Fruit fly (Drosophila melanogaster) whole organism, embryonic: ENCODE measurements around the gene Rdl.
A peak's percentile ranks its signal among the peaks of the same experiment; 100 is the strongest.

Experiments used
- Adf1 ChIP-seq: fragments of 200-800 bp; sonication (Bioruptor generic); IDR thresholded peaks from 2 replicates; pipeline ENCODE4 v1.3.6; 2022; ENCODE audit warnings: missing biosample characterization, missing genetic modification characterization
- B-H2 ChIP-seq: fragments of 200-800 bp; sonication (Bioruptor generic); optimal IDR thresholded peaks from 2 replicates; lab custom pipeline; 2018; ENCODE audit warnings: missing biosample characterization, mild to moderate bottlenecking, missing genetic modification characterization
- Bdp1 ChIP-seq: fragments of 200-800 bp; sonication (Bioruptor generic); optimal IDR thresholded peaks from 3 replicates; lab custom pipeline; 2016; ENCODE audit warnings: missing biosample characterization, missing genetic modification characterization
- CG12219 ChIP-seq: fragments of 200-800 bp; sonication (Bioruptor generic); optimal IDR thresholded peaks from 3 replicates; lab custom pipeline; 2018; ENCODE audit warnings: missing biosample characterization, mild to moderate bottlenecking, missing genetic modification characterization
- CG12769 ChIP-seq: fragments of 200-800 bp; sonication (Bioruptor generic); optimal IDR thresholded peaks from 2 replicates; lab custom pipeline; 2019; ENCODE audit warnings: missing biosample characterization, mild to moderate bottlenecking, missing genetic modification characterization, moderate library complexity
- CG14860 ChIP-seq: fragments of 200-800 bp; sonication (Bioruptor generic); IDR thresholded peaks from 3 replicates; pipeline ENCODE4 v1.3.6; 2022; ENCODE audit warnings: missing biosample characterization, missing genetic modification characterization; ENCODE audit not compliant: partially characterized antibody
- CG1602 ChIP-seq: fragments of 200-800 bp; sonication (Bioruptor generic); optimal IDR thresholded peaks from 3 replicates; lab custom pipeline; 2016; ENCODE audit warnings: missing biosample characterization, missing genetic modification characterization
- CG16813 ChIP-seq: fragments of 200-800 bp; sonication (Bioruptor generic); IDR thresholded peaks from 3 replicates; pipeline ENCODE4 v1.3.6; 2022; ENCODE audit warnings: missing biosample characterization, missing genetic modification characterization; ENCODE audit not compliant: partially characterized antibody
- CG17361 ChIP-seq: fragments of 200-800 bp; sonication (Bioruptor generic); IDR thresholded peaks from 3 replicates; pipeline ENCODE4 v1.3.6; 2022; ENCODE audit warnings: missing biosample characterization, missing genetic modification characterization
- CG1832 ChIP-seq: fragments of 200-800 bp; sonication (Bioruptor generic); optimal IDR thresholded peaks from 2 replicates; lab custom pipeline; 2017; ENCODE audit warnings: missing biosample characterization, mild to moderate bottlenecking, missing genetic modification characterization, inconsistent platforms
- CG2678 ChIP-seq: fragments of 200-800 bp; sonication (Bioruptor generic); optimal IDR thresholded peaks from 3 replicates; lab custom pipeline; 2019; ENCODE audit warnings: missing biosample characterization, mild to moderate bottlenecking, missing genetic modification characterization, moderate library complexity
- CG32767 ChIP-seq: fragments of 200-800 bp; sonication (Bioruptor generic); IDR thresholded peaks from 2 replicates; pipeline ENCODE4 v1.3.6; 2022; ENCODE audit warnings: missing biosample characterization, missing genetic modification characterization
- CG3838 ChIP-seq: fragments of 200-800 bp; sonication (Bioruptor generic); optimal IDR thresholded peaks from 3 replicates; lab custom pipeline; 2016; ENCODE audit warnings: missing biosample characterization, missing genetic modification characterization
- CG4424 ChIP-seq: fragments of 200-800 bp; sonication (Bioruptor generic); optimal IDR thresholded peaks from 3 replicates; lab custom pipeline; 2016; ENCODE audit warnings: missing biosample characterization, missing genetic modification characterization
- CG5953 ChIP-seq: fragments of 200-800 bp; sonication (Bioruptor generic); IDR thresholded peaks from 2 replicates; pipeline ENCODE4 v1.3.6; 2022; ENCODE audit warnings: missing biosample characterization, missing genetic modification characterization
- CG6813 ChIP-seq: fragments of 200-800 bp; sonication (Bioruptor generic); optimal IDR thresholded peaks from 2 replicates; lab custom pipeline; 2017; ENCODE audit warnings: missing biosample characterization, missing genetic modification characterization, mild to moderate bottlenecking, moderate library complexity, missing genetic modification reagents
- CG7357 ChIP-seq: fragments of 200-800 bp; sonication (Bioruptor generic); IDR thresholded peaks from 3 replicates; pipeline ENCODE4 v1.3.6; 2022; ENCODE audit warnings: missing biosample characterization, missing genetic modification characterization
- CG8281 ChIP-seq: fragments of 200-800 bp; sonication (Bioruptor generic); optimal IDR thresholded peaks from 2 replicates; lab custom pipeline; 2018; ENCODE audit warnings: missing biosample characterization, mild to moderate bottlenecking, missing genetic modification characterization, moderate library complexity
- CG8478 ChIP-seq: fragments of >200 bp; optimal IDR thresholded peaks from 2 replicates; lab custom pipeline; 2018
- CG9437 ChIP-seq: fragments of 200-800 bp; sonication (Bioruptor generic); optimal IDR thresholded peaks from 2 replicates; lab custom pipeline; 2018; ENCODE audit warnings: missing biosample characterization, mild to moderate bottlenecking, missing genetic modification characterization
- Doc2 ChIP-seq: fragments of 200-800 bp; sonication (Bioruptor generic); IDR thresholded peaks from 2 replicates; pipeline ENCODE4 v1.3.6; 2022; ENCODE audit warnings: missing biosample characterization, missing genetic modification characterization
- Drgx ChIP-seq: fragments of 200-800 bp; sonication (Bioruptor generic); IDR thresholded peaks from 2 replicates; pipeline ENCODE4 v1.3.6; 2022; ENCODE audit warnings: missing biosample characterization, missing genetic modification characterization
- Hmx ChIP-seq: fragments of 200-800 bp; sonication (Bioruptor generic); optimal IDR thresholded peaks from 2 replicates; lab custom pipeline; 2016; ENCODE audit warnings: missing biosample characterization, missing genetic modification characterization
- Hr39 ChIP-seq: fragments of >200 bp; optimal IDR thresholded peaks from 2 replicates; lab custom pipeline; 2017
- Nf-YA ChIP-seq: fragments of 200-800 bp; sonication (Bioruptor generic); IDR thresholded peaks from 2 replicates; pipeline ENCODE4 v1.3.6; 2022; ENCODE audit warnings: missing biosample characterization, missing genetic modification characterization
- Oli ChIP-seq: fragments of 200-800 bp; sonication (Bioruptor generic); optimal IDR thresholded peaks from 2 replicates; lab custom pipeline; 2018; ENCODE audit warnings: missing biosample characterization, mild to moderate bottlenecking, missing genetic modification characterization, moderate library complexity
- Ptx1 ChIP-seq: fragments of 200-800 bp; sonication (Bioruptor generic); IDR thresholded peaks from 2 replicates; pipeline ENCODE4 v1.3.6; 2022; ENCODE audit warnings: missing biosample characterization, missing genetic modification characterization
- cad ChIP-seq: fragments of >200 bp; optimal IDR thresholded peaks from 2 replicates; lab custom pipeline; 2017; ENCODE audit warnings: missing biosample characterization, missing genetic modification characterization
- caup ChIP-seq: fragments of 200-800 bp; sonication (Bioruptor generic); optimal IDR thresholded peaks from 3 replicates; lab custom pipeline; 2017; ENCODE audit warnings: missing biosample characterization, mild to moderate bottlenecking, missing genetic modification characterization, moderate library complexity; ENCODE audit not compliant: severe bottlenecking
- chinmo ChIP-seq: fragments of 200-800 bp; sonication (Bioruptor generic); IDR thresholded peaks from 4 replicates; pipeline ENCODE4 v1.3.6; 2022; ENCODE audit warnings: missing biosample characterization, missing genetic modification characterization; ENCODE audit not compliant: partially characterized antibody
- corto ChIP-seq: fragments of 200-800 bp; sonication (Bioruptor generic); optimal IDR thresholded peaks from 2 replicates; lab custom pipeline; 2016; ENCODE audit warnings: missing biosample characterization, mild to moderate bottlenecking, missing genetic modification characterization, moderate library complexity
- crol ChIP-seq: fragments of 200-800 bp; sonication (Bioruptor generic); IDR thresholded peaks from 2 replicates; pipeline ENCODE4 v1.3.6; 2022; ENCODE audit warnings: missing biosample characterization, missing genetic modification characterization
- dan ChIP-seq: fragments of 200-800 bp; sonication (Bioruptor generic); IDR thresholded peaks from 2 replicates; pipeline ENCODE4 v1.3.6; 2022; ENCODE audit warnings: missing biosample characterization, missing genetic modification characterization
- danr ChIP-seq: fragments of 200-800 bp; sonication (Bioruptor generic); IDR thresholded peaks from 2 replicates; pipeline ENCODE4 v1.3.6; 2022; ENCODE audit warnings: missing biosample characterization, missing genetic modification characterization
- fru ChIP-seq: fragments of >200 bp; optimal IDR thresholded peaks from 2 replicates; lab custom pipeline; 2017
- gem ChIP-seq: fragments of 200-800 bp; sonication (Bioruptor generic); optimal IDR thresholded peaks from 2 replicates; lab custom pipeline; 2019; ENCODE audit warnings: missing biosample characterization, mild to moderate bottlenecking, missing genetic modification characterization, moderate library complexity
- hth ChIP-seq: fragments of >200 bp; optimal IDR thresholded peaks from 2 replicates; lab custom pipeline; 2017; ENCODE audit warnings: inconsistent platforms
- inv ChIP-seq: fragments of 200-800 bp; sonication (Bioruptor generic); IDR thresholded peaks from 2 replicates; pipeline ENCODE4 v1.3.6; 2022; ENCODE audit warnings: missing biosample characterization, missing genetic modification characterization; ENCODE audit not compliant: partially characterized antibody
- kni ChIP-seq: fragments of 200-800 bp; sonication (Bioruptor generic); optimal IDR thresholded peaks from 3 replicates; lab custom pipeline; 2017; ENCODE audit warnings: mild to moderate bottlenecking, missing biosample characterization, missing genetic modification reagents, missing genetic modification characterization
- luna ChIP-seq: fragments of 200-800 bp; sonication (Bioruptor generic); optimal IDR thresholded peaks from 2 replicates; lab custom pipeline; 2016; ENCODE audit warnings: missing biosample characterization, missing genetic modification characterization
- nom ChIP-seq: fragments of 200-800 bp; sonication (Bioruptor generic); optimal IDR thresholded peaks from 2 replicates; lab custom pipeline; 2017; ENCODE audit warnings: missing biosample characterization, missing genetic modification characterization, mild to moderate bottlenecking, moderate library complexity, missing genetic modification reagents
- odd ChIP-seq: fragments of 200-800 bp; sonication (Bioruptor generic); optimal IDR thresholded peaks from 2 replicates; lab custom pipeline; 2017; ENCODE audit warnings: missing biosample characterization, mild to moderate bottlenecking, missing genetic modification characterization
- pnt ChIP-seq: fragments of 200-800 bp; sonication (Bioruptor generic); optimal IDR thresholded peaks from 3 replicates; lab custom pipeline; 2016; ENCODE audit warnings: missing biosample characterization, missing genetic modification characterization
- sr ChIP-seq: fragments of 200-800 bp; sonication (Bioruptor generic); IDR thresholded peaks from 3 replicates; pipeline ENCODE4 v1.3.6; 2022; ENCODE audit warnings: missing biosample characterization, missing genetic modification characterization
- tll ChIP-seq, 2 experiments: fragments of 200-800 bp in 1 of 2; fragments of >200 bp in 1 of 2; sonication (Bioruptor generic) in 1 of 2; optimal IDR thresholded peaks; 2 replicates each; lab custom pipeline; 2017 to 2019; ENCODE audit warnings: missing biosample characterization in 2 of 2, missing genetic modification characterization in 2 of 2, mild to moderate bottlenecking in 1 of 2, moderate library complexity in 1 of 2
- trem ChIP-seq: fragments of 200-800 bp; optimal IDR thresholded peaks from 3 replicates; lab custom pipeline; 2019; ENCODE audit warnings: missing biosample characterization, mild to moderate bottlenecking, missing genetic modification characterization, moderate library complexity
- ttk ChIP-seq: fragments of 200-800 bp; sonication (Bioruptor generic); IDR thresholded peaks from 2 replicates; pipeline ENCODE4 v2.1.2; 2022; ENCODE audit warnings: missing biosample characterization, missing genetic modification characterization
- unpg ChIP-seq: fragments of 200-800 bp; sonication (Bioruptor generic); optimal IDR thresholded peaks from 3 replicates; lab custom pipeline; 2018; ENCODE audit warnings: missing biosample characterization, mild to moderate bottlenecking, missing genetic modification characterization, moderate library complexity
- vfl ChIP-seq: fragments of 200-800 bp; sonication (Bioruptor generic); optimal IDR thresholded peaks from 2 replicates; lab custom pipeline; 2016; ENCODE audit warnings: missing biosample characterization, missing genetic modification characterization
- zfh1 ChIP-seq: fragments of 200-800 bp; sonication (Bioruptor generic); IDR thresholded peaks from 3 replicates; pipeline ENCODE4 v1.3.6; 2022; ENCODE audit warnings: missing biosample characterization, missing genetic modification characterization

Gene Rdl

dm6 chr3L:9121289-9121688, 60.7 kb downstream of the Rdl start (continued):
- TF ChIP-seq danr (GFP tag; lab: Robert Waterston, UW) (no peak), odd (no peak), chinmo (peak; percentile 73; the same call in 1 of the 4 replicates), zfh1 (GFP tag; lab: Robert Waterston, UW) (no peak), kni (peak; percentile 55), cad (GFP tag; lab: Kevin White, UChicago) (no peak), dan (GFP tag; lab: Robert Waterston, UW) (no peak), pnt (GFP tag; lab: Kevin White, UChicago) (no peak)
- TF ChIP-seq, all 482 proteins: peak for 22

- TF ChIP-seq corto (no peak), CG32767 (GFP tag; lab: Robert Waterston, UW) (0 out of 2 replicates have a peak, but pooled peaks have one; percentile 9), CG16813 (GFP tag; lab: Robert Waterston, UW) (no peak), CG9437 (GFP tag; lab: Kevin White, UChicago) (no peak), CG6813 (GFP tag; lab: Kevin White, UChicago) (no peak), unpg (GFP tag; lab: Kevin White, UChicago) (no peak), Doc2 (GFP tag; lab: Robert Waterston, UW) (no peak), Bdp1 (GFP tag; lab: Kevin White, UChicago) (no peak), Adf1 (no peak), gem (no peak), Hr39 (lab: Kevin White, UChicago) (no peak), Ptx1 (GFP tag; lab: Robert Waterston, UW) (peak; percentile 36), CG14860 (no peak), CG8478 (lab: Kevin White, UChicago) (no peak), CG2678 (tag; lab: Kevin White, UChicago) (no peak), CG3838 (GFP tag; lab: Kevin White, UChicago) (no peak), CG1832 (GFP tag; lab: Kevin White, UChicago) (no peak), CG12219 (GFP tag; lab: Kevin White, UChicago) (no peak), caup (GFP tag; lab: Kevin White, UChicago) (no peak), inv (no peak), CG17361 (no peak), CG12769 (tag; lab: Kevin White, UChicago) (no peak), Drgx (GFP tag; lab: Robert Waterston, UW) (peak; percentile 59), ttk (GFP tag; lab: Robert Waterston, UW) (0 out of 2 replicates have a peak, but pooled peaks have one; percentile 31)
Measured at dm6 chr3L:9119564-9119963, 62.4 kb downstream of the Rdl start.

- no peak for TF ChIP-seq Oli (tag; lab: Kevin White, UChicago)
- TF ChIP-seq CG8281 (tag; lab: Kevin White, UChicago): peak; percentile 95
- peak; percentile 41; the same call in 1 of the 2 replicates for TF ChIP-seq crol (GFP tag; lab: Robert Waterston, UW)
- 0 out of 2 replicates have a peak, but pooled peaks have one; percentile 8 for TF ChIP-seq Ptx1 (GFP tag; lab: Robert Waterston, UW)
Measured at dm6 chr3L:9115654-9116053, 66.3 kb downstream of the Rdl start.

- TF ChIP-seq fru (no peak), CG5953 (GFP tag; lab: Robert Waterston, UW) (no peak), trem (tag; lab: Kevin White, UChicago) (no peak), dan (GFP tag; lab: Robert Waterston, UW) (no peak), luna (GFP tag; lab: Kevin White, UChicago) (no peak), nom (GFP tag; lab: Kevin White, UChicago) (no peak), vfl (no peak), Nf-YA (GFP tag; lab: Robert Waterston, UW) (no peak), B-H2 (GFP tag; lab: Kevin White, UChicago) (no peak), CG4424 (GFP tag; lab: Kevin White, UChicago) (no peak), sr (0 out of 3 replicates have a peak, but pooled peaks have one; percentile 21), hth (lab: Kevin White, UChicago) (no peak), tll (GFP tag; optimal IDR thresholded peaks at IDR 0.05; lab: Kevin White, UChicago) (no peak), CG7357 (no peak), Hmx (GFP tag; lab: Kevin White, UChicago) (no peak), CG1602 (no peak)
Measured at dm6 chr3L:9114404-9114803, 67.5 kb downstream of the Rdl start.
